Fruit fly (Drosophila melanogaster) S2 (cell line): ENCODE measurements around the gene run.

ENCODE experiments used
- CG8478 ChIP-seq: fragments of >200 bp; optimal IDR thresholded peaks from 2 replicates; lab custom pipeline; 2018
- CTCF ChIP-seq, 2 experiments: fragments of >200 bp; optimal IDR thresholded peaks; 2 replicates each; lab custom pipeline; 2018

dm6 chrX:20646223-20646622 lies 44.2 kb upstream of the run start:
- TF ChIP-seq CTCF (optimal IDR thresholded peaks at IDR 0.05; lab: Kevin White, UChicago): no peak
- no peak for TF ChIP-seq CG8478
